Worm (Caenorhabditis elegans) whole organism, L1 larva: ENCODE results near the gene T05D4.2.

Experiments
- ceh-82 ChIP-seq, 3 experiments: fragments of 150-350 bp in 1 of 3; sonication (generic microtip) in 2 of 3; optimal IDR thresholded peaks; 2 replicates each; lab custom pipeline; 2014 to 2017; ENCODE audit warnings: missing biosample characterization in 3 of 3, missing genetic modification characterization in 3 of 3
- ces-1 ChIP-seq: fragments of 150-350 bp; optimal IDR thresholded peaks from 2 replicates; lab custom pipeline; 2014; ENCODE audit warnings: missing biosample characterization, missing genetic modification reagents, missing genetic modification characterization
- egl-27 ChIP-seq, 2 experiments: fragments of 150-350 bp in 1 of 2; sonication (generic microtip); optimal IDR thresholded peaks; 3 replicates each; lab custom pipeline; 2017 to 2018; ENCODE audit warnings: missing biosample characterization in 2 of 2, missing genetic modification characterization in 2 of 2, missing genetic modification reagents in 2 of 2
- elt-2 ChIP-seq: sonication (generic microtip); optimal IDR thresholded peaks from 2 replicates; lab custom pipeline; 2016; ENCODE audit warnings: missing genetic modification characterization, mild to moderate bottlenecking, inconsistent platforms, missing compliant biosample characterization, missing genetic modification reagents
- grh-1 ChIP-seq: fragments of 200-800 bp; sonication (Bioruptor generic); IDR thresholded peaks from 2 replicates; pipeline ENCODE4 v1.3.6; 2022; ENCODE audit warnings: missing genetic modification reagents, missing genetic modification characterization, missing compliant biosample characterization
- lin-39 ChIP-seq: fragments of 150-350 bp; optimal IDR thresholded peaks from 2 replicates; lab custom pipeline; 2014; ENCODE audit warnings: missing biosample characterization, missing genetic modification reagents, missing genetic modification characterization
- mab-9 ChIP-seq: fragments of 200-800 bp; sonication (Bioruptor generic); IDR thresholded peaks from 2 replicates; pipeline ENCODE4 v1.3.6; 2022; ENCODE audit warnings: missing genetic modification reagents, missing genetic modification characterization, missing compliant biosample characterization
- mep-1 ChIP-seq: fragments of 150-350 bp; optimal IDR thresholded peaks from 2 replicates; lab custom pipeline; 2014; ENCODE audit warnings: missing biosample characterization, missing genetic modification characterization
- nhr-12 ChIP-seq: sonication (generic microtip); optimal IDR thresholded peaks from 2 replicates; lab custom pipeline; 2017; ENCODE audit warnings: missing biosample characterization, missing genetic modification characterization
- nhr-77 ChIP-seq: fragments of 150-350 bp; optimal IDR thresholded peaks from 2 replicates; lab custom pipeline; 2014; ENCODE audit warnings: missing biosample characterization, missing genetic modification characterization
- nhr-90 ChIP-seq: sonication (generic microtip); optimal IDR thresholded peaks from 2 replicates; lab custom pipeline; 2016; ENCODE audit warnings: mild to moderate bottlenecking, missing genetic modification characterization, missing compliant biosample characterization; ENCODE audit not compliant: poor library complexity
- pqm-1 ChIP-seq: sonication (generic microtip); optimal IDR thresholded peaks from 3 replicates; lab custom pipeline; 2017; ENCODE audit warnings: missing biosample characterization, missing genetic modification characterization
- sptf-1 ChIP-seq: fragments of 150-350 bp; optimal IDR thresholded peaks from 2 replicates; lab custom pipeline; 2014; ENCODE audit warnings: missing biosample characterization, missing genetic modification characterization
- unc-62 ChIP-seq: fragments of 150-350 bp; optimal IDR thresholded peaks from 2 replicates; lab custom pipeline; 2014; ENCODE audit warnings: missing biosample characterization, missing genetic modification reagents, missing genetic modification characterization

- TF ChIP-seq pqm-1 (tag; lab: Kevin White, UChicago) (peak; percentile 26), lin-39 (tag; lab: Kevin White, UChicago) (no peak), mep-1 (tag; lab: Kevin White, UChicago) (no peak), unc-62 (no peak), ces-1 (GFP tag; lab: Kevin White, UChicago) (no peak), mab-9 (GFP tag; lab: Robert Waterston, UW) (no peak), sptf-1 (no peak), ceh-82 (tag; optimal IDR thresholded peaks at IDR 0.05; lab: Kevin White, UChicago) (no peak), nhr-12 (no peak), nhr-90 (tag; lab: Kevin White, UChicago) (no peak), egl-27 (tag; optimal IDR thresholded peaks at IDR 0.05; lab: Kevin White, UChicago) (no peak), elt-2 (tag; lab: Kevin White, UChicago) (peak; percentile 59), nhr-77 (tag; lab: Kevin White, UChicago) (no peak), grh-1 (GFP tag; lab: Robert Waterston, UW) (no peak)
Measured at ce11 chrIII:13544593-13544992, 18.3 kb downstream of the T05D4.2 start.
